Worm (Caenorhabditis elegans): Measurements from ENCODE around the gene C17H12.2.

- no peak for TF ChIP-seq flh-1 (GFP tag; optimal IDR thresholded peaks at IDR 0.05)
- no peak for TF ChIP-seq snpc-4 (tag; optimal IDR thresholded peaks at IDR 0.05)
- no peak for TF ChIP-seq unc-62 (GFP tag; optimal IDR thresholded peaks at IDR 0.05)
These were observed 19.5 kb upstream of the C17H12.2 start for ce11 chrIV:6809756-6810155.

Data from whole organism, mixed stage, embryonic.